Worm (Caenorhabditis elegans) whole organism, young adult: ENCODE measurements around the gene nhl-3.

Source experiments
- K11D2.4 ChIP-seq: fragments of 200-800 bp; sonication (Bioruptor generic); IDR thresholded peaks from 2 replicates; pipeline ENCODE4 v1.3.6; 2022; ENCODE audit warnings: missing genetic modification reagents, missing genetic modification characterization, missing compliant biosample characterization
- cebp-1 ChIP-seq, 2 experiments: fragments of 200-800 bp in 1 of 2; sonication (Bioruptor generic) in 1 of 2; sonication (generic microtip) in 1 of 2; IDR thresholded peaks in 1 of 2; optimal IDR thresholded peaks in 1 of 2; 2 replicates each; pipeline versions ENCODE4 v1.3.6 to Lab custom; 2017 to 2022; ENCODE audit warnings: missing compliant biosample characterization in 2 of 2, missing genetic modification characterization in 2 of 2, mild to moderate bottlenecking in 1 of 2, missing genetic modification reagents in 1 of 2, moderate library complexity in 1 of 2
- ceh-100 ChIP-seq: fragments of 200-800 bp; sonication (Bioruptor generic); IDR thresholded peaks from 2 replicates; pipeline ENCODE4 v1.3.6; 2022; ENCODE audit warnings: missing genetic modification reagents, missing genetic modification characterization, missing compliant biosample characterization
- ceh-27 ChIP-seq: fragments of 200-800 bp; sonication (Bioruptor generic); optimal IDR thresholded peaks from 2 replicates; lab custom pipeline; 2018; ENCODE audit warnings: mild to moderate bottlenecking, missing genetic modification characterization, moderate library complexity, missing compliant biosample characterization
- egrh-3 ChIP-seq: fragments of 200-800 bp; sonication (Bioruptor generic); IDR thresholded peaks from 2 replicates; pipeline ENCODE4 v1.3.6; 2022; ENCODE audit warnings: missing genetic modification reagents, missing genetic modification characterization, missing compliant biosample characterization
- pbrm-1 ChIP-seq: fragments of 200-800 bp; sonication (Bioruptor generic); IDR thresholded peaks from 2 replicates; pipeline ENCODE4 v1.3.6; 2022; ENCODE audit warnings: missing genetic modification reagents, missing genetic modification characterization, missing compliant biosample characterization
- tbp1 ChIP-seq: fragments of 200-800 bp; sonication (Bioruptor generic); optimal IDR thresholded peaks from 2 replicates; lab custom pipeline; 2018; ENCODE audit warnings: mild to moderate bottlenecking, missing genetic modification characterization, missing compliant biosample characterization
- tbx-9 ChIP-seq: sonication (generic microtip); optimal IDR thresholded peaks from 2 replicates; lab custom pipeline; 2016; ENCODE audit warnings: borderline replicate concordance, missing genetic modification characterization, inconsistent platforms, missing compliant biosample characterization

The nhl-3 gene

ce11 chrII:546405-546804, 55.5 kb downstream of the nhl-3 start, which contains the start of gene mlt-10:
TSS of gene mlt-10 (plus strand) at chrII:546705.
- TF ChIP-seq ceh-27 (GFP tag; lab: Kevin White, UChicago) (no peak), K11D2.4 (GFP tag; lab: Robert Waterston, UW) (no peak), tbp1 (GFP tag; lab: Kevin White, UChicago) (no peak), tbx-9 (tag; lab: Kevin White, UChicago) (no peak), ceh-100 (GFP tag; lab: Robert Waterston, UW) (no peak), pbrm-1 (no peak), egrh-3 (no peak), cebp-1 (GFP tag; IDR thresholded peaks at IDR 0.05; lab: Robert Waterston, UW) (no peak), cebp-1 (tag; optimal IDR thresholded peaks at IDR 0.05; lab: Kevin White, UChicago) (no peak)
